Worm (Caenorhabditis elegans) whole organism, young adult: ENCODE data around the gene F21H7.3.

Experiments
- B0261.1 ChIP-seq: sonication (generic microtip); optimal IDR thresholded peaks from 2 replicates; lab custom pipeline; 2016; ENCODE audit warnings: mild to moderate bottlenecking, missing genetic modification characterization, moderate library complexity, missing compliant biosample characterization
- C17E4.6 ChIP-seq: fragments of 200-800 bp; sonication (Bioruptor generic); IDR thresholded peaks from 2 replicates; pipeline ENCODE4 v1.3.6; 2022; ENCODE audit warnings: missing genetic modification reagents, missing genetic modification characterization, missing compliant biosample characterization
- D2030.7 ChIP-seq: fragments of 200-800 bp; sonication (Bioruptor generic); IDR thresholded peaks from 2 replicates; pipeline ENCODE4 v1.3.6; 2022; ENCODE audit warnings: missing genetic modification reagents, missing genetic modification characterization, missing compliant biosample characterization
- F37B4.10 ChIP-seq: fragments of 200-800 bp; sonication (Bioruptor generic); IDR thresholded peaks from 2 replicates; pipeline ENCODE4 v1.3.6; 2022; ENCODE audit warnings: missing genetic modification characterization, missing compliant biosample characterization
- F49E8.2 ChIP-seq: sonication (generic microtip); optimal IDR thresholded peaks from 3 replicates; lab custom pipeline; 2017; ENCODE audit warnings: missing genetic modification characterization, mild to moderate bottlenecking, missing compliant biosample characterization, antibody characterized with exemption, moderate library complexity; ENCODE audit not compliant: insufficient read depth
- ama-1 ChIP-seq, 3 experiments: fragments of 150-350 bp in 1 of 3; sonication (generic microtip) in 2 of 3; optimal IDR thresholded peaks; 2 replicates each; lab custom pipeline; 2014 to 2018; ENCODE audit warnings: missing biosample characterization in 2 of 3, missing genetic modification characterization in 2 of 3, missing genetic modification reagents in 2 of 3
- aptf-2 ChIP-seq: fragments of 200-800 bp; sonication (Bioruptor generic); conservative IDR thresholded peaks from 2 replicates; pipeline ENCODE4 v1.3.6; 2022; ENCODE audit warnings: missing genetic modification reagents, missing genetic modification characterization, missing compliant biosample characterization
- athp-1 ChIP-seq: sonication (generic microtip); optimal IDR thresholded peaks from 2 replicates; lab custom pipeline; 2017; ENCODE audit warnings: mild to moderate bottlenecking, missing genetic modification characterization, missing compliant biosample characterization
- attf-3 ChIP-seq: fragments of 200-800 bp; sonication (Bioruptor generic); conservative IDR thresholded peaks from 2 replicates; pipeline ENCODE4 v1.3.6; 2022; ENCODE audit warnings: missing genetic modification reagents, missing genetic modification characterization, missing compliant biosample characterization
- attf-6 ChIP-seq: fragments of 200-800 bp; sonication (Bioruptor generic); IDR thresholded peaks from 2 replicates; pipeline ENCODE4 v1.3.6; 2022; ENCODE audit warnings: missing genetic modification reagents, missing genetic modification characterization, missing compliant biosample characterization
- ccch-3 ChIP-seq: fragments of 200-800 bp; sonication (Bioruptor generic); optimal IDR thresholded peaks from 2 replicates; lab custom pipeline; 2018; ENCODE audit warnings: mild to moderate bottlenecking, missing genetic modification characterization, missing compliant biosample characterization
- cebp-1 ChIP-seq, 2 experiments: fragments of 200-800 bp in 1 of 2; sonication (Bioruptor generic) in 1 of 2; sonication (generic microtip) in 1 of 2; IDR thresholded peaks in 1 of 2; optimal IDR thresholded peaks in 1 of 2; 2 replicates each; pipeline versions ENCODE4 v1.3.6 to Lab custom; 2017 to 2022; ENCODE audit warnings: missing compliant biosample characterization in 2 of 2, missing genetic modification characterization in 2 of 2, mild to moderate bottlenecking in 1 of 2, missing genetic modification reagents in 1 of 2, moderate library complexity in 1 of 2
- ceh-100 ChIP-seq: fragments of 200-800 bp; sonication (Bioruptor generic); IDR thresholded peaks from 2 replicates; pipeline ENCODE4 v1.3.6; 2022; ENCODE audit warnings: missing genetic modification reagents, missing genetic modification characterization, missing compliant biosample characterization
- dpl-1 ChIP-seq: fragments of 150-350 bp; optimal IDR thresholded peaks from 2 replicates; lab custom pipeline; 2014; ENCODE audit warnings: missing biosample characterization, missing genetic modification reagents, missing genetic modification characterization
- egl-18 ChIP-seq: fragments of 200-800 bp; sonication (Bioruptor generic); IDR thresholded peaks from 2 replicates; pipeline ENCODE4 v1.3.6; 2022; ENCODE audit warnings: missing genetic modification reagents, missing genetic modification characterization, missing compliant biosample characterization
- egl-44 ChIP-seq: fragments of 200-800 bp; sonication (Bioruptor generic); IDR thresholded peaks from 2 replicates; pipeline ENCODE4 v1.3.6; 2022; ENCODE audit warnings: missing genetic modification reagents, missing genetic modification characterization, missing compliant biosample characterization
- hmg-1.2 ChIP-seq: fragments of 200-800 bp; sonication (Bioruptor generic); IDR thresholded peaks from 2 replicates; pipeline ENCODE4 v1.3.6; 2022; ENCODE audit warnings: missing genetic modification reagents, missing genetic modification characterization, missing compliant biosample characterization
- hsf-1 ChIP-seq: fragments of 200-800 bp; sonication (Bioruptor generic); IDR thresholded peaks from 2 replicates; pipeline ENCODE4 v1.3.6; 2022; ENCODE audit warnings: missing genetic modification reagents, missing genetic modification characterization, missing compliant biosample characterization
- lag-1 ChIP-seq: fragments of 200-800 bp; sonication (Bioruptor generic); IDR thresholded peaks from 2 replicates; pipeline ENCODE4 v1.3.6; 2022; ENCODE audit warnings: missing genetic modification reagents, missing genetic modification characterization, missing compliant biosample characterization
- let-607 ChIP-seq, 2 experiments: fragments of 200-800 bp in 1 of 2; sonication (Bioruptor generic) in 1 of 2; sonication (generic microtip) in 1 of 2; optimal IDR thresholded peaks; 2 replicates each; lab custom pipeline; 2016 to 2018; ENCODE audit warnings: mild to moderate bottlenecking in 2 of 2, missing compliant biosample characterization in 2 of 2, missing genetic modification characterization in 2 of 2, moderate library complexity in 2 of 2, missing genotype in 1 of 2
- lin-35 ChIP-seq, 3 experiments: fragments of 150-350 bp in 2 of 3; sonication (generic microtip) in 1 of 3; optimal IDR thresholded peaks; 2 replicates each; lab custom pipeline; 2014 to 2018; ENCODE audit warnings: missing biosample characterization in 3 of 3, missing genetic modification characterization in 3 of 3, missing genetic modification reagents in 3 of 3
- lin-54 ChIP-seq: fragments of 200-800 bp; sonication (Bioruptor generic); optimal IDR thresholded peaks from 2 replicates; lab custom pipeline; 2018; ENCODE audit warnings: mild to moderate bottlenecking, missing genetic modification characterization, missing compliant biosample characterization
- lsl-1 ChIP-seq: fragments of 200-800 bp; sonication (Bioruptor generic); optimal IDR thresholded peaks from 2 replicates; lab custom pipeline; 2018; ENCODE audit warnings: mild to moderate bottlenecking, missing genetic modification characterization, moderate library complexity, missing compliant biosample characterization
- nfyb-1 ChIP-seq: fragments of 200-800 bp; sonication (Bioruptor generic); IDR thresholded peaks from 2 replicates; pipeline ENCODE4 v1.3.6; 2022; ENCODE audit warnings: missing genetic modification reagents, missing genetic modification characterization, missing compliant biosample characterization
- nhr-179 ChIP-seq: sonication (generic microtip); optimal IDR thresholded peaks from 2 replicates; lab custom pipeline; 2016; ENCODE audit warnings: mild to moderate bottlenecking, missing genetic modification characterization, missing compliant biosample characterization
- pbrm-1 ChIP-seq: fragments of 200-800 bp; sonication (Bioruptor generic); IDR thresholded peaks from 2 replicates; pipeline ENCODE4 v1.3.6; 2022; ENCODE audit warnings: missing genetic modification reagents, missing genetic modification characterization, missing compliant biosample characterization
- rpc-1 ChIP-seq, 2 experiments: fragments of 150-350 bp in 1 of 2; sonication (generic microtip) in 1 of 2; optimal IDR thresholded peaks; 2 replicates each; lab custom pipeline; 2014 to 2018; ENCODE audit warnings: missing biosample characterization in 1 of 2, missing genetic modification characterization in 1 of 2, missing genetic modification reagents in 1 of 2, missing genotype in 1 of 2
- snpc-1.1 ChIP-seq: sonication (generic microtip); optimal IDR thresholded peaks from 2 replicates; lab custom pipeline; 2017; ENCODE audit warnings: missing genetic modification characterization, mild to moderate bottlenecking, missing compliant biosample characterization, antibody characterized with exemption, moderate library complexity, missing genotype, missing genetic modification reagents; ENCODE audit not compliant: insufficient read depth
- snpc-4 ChIP-seq, 5 experiments: fragments of 150-350 bp in 1 of 5; sonication (generic microtip) in 4 of 5; optimal IDR thresholded peaks; 2 replicates each; lab custom pipeline; 2014 to 2018; ENCODE audit warnings: missing genetic modification characterization in 5 of 5, missing biosample characterization in 3 of 5, antibody characterized with exemption in 2 of 5, mild to moderate bottlenecking in 2 of 5, missing compliant biosample characterization in 2 of 5, missing genotype in 2 of 5, moderate library complexity in 2 of 5, missing genetic modification reagents in 1 of 5
- tbp1 ChIP-seq: fragments of 200-800 bp; sonication (Bioruptor generic); optimal IDR thresholded peaks from 2 replicates; lab custom pipeline; 2018; ENCODE audit warnings: mild to moderate bottlenecking, missing genetic modification characterization, missing compliant biosample characterization
- tbx-9 ChIP-seq: sonication (generic microtip); optimal IDR thresholded peaks from 2 replicates; lab custom pipeline; 2016; ENCODE audit warnings: borderline replicate concordance, missing genetic modification characterization, inconsistent platforms, missing compliant biosample characterization
- tlf-1 ChIP-seq: fragments of 200-800 bp; sonication (Bioruptor generic); optimal IDR thresholded peaks from 2 replicates; lab custom pipeline; 2018; ENCODE audit warnings: mild to moderate bottlenecking, missing genetic modification characterization, missing compliant biosample characterization
- unc-62 ChIP-seq: fragments of 150-350 bp; optimal IDR thresholded peaks from 2 replicates; lab custom pipeline; 2014; ENCODE audit warnings: missing biosample characterization, missing genetic modification reagents, missing genetic modification characterization
- xnd-1 ChIP-seq: sonication (generic microtip); optimal IDR thresholded peaks from 2 replicates; lab custom pipeline; 2016; ENCODE audit warnings: missing genotype, missing genetic modification reagents, missing genetic modification characterization, missing compliant biosample characterization
- ztf-25 ChIP-seq: fragments of 200-800 bp; sonication (Bioruptor generic); IDR thresholded peaks from 2 replicates; pipeline ENCODE4 v1.3.6; 2022; ENCODE audit warnings: missing genetic modification reagents, missing genetic modification characterization, missing compliant biosample characterization
- ztf-28 ChIP-seq: fragments of 200-800 bp; sonication (Bioruptor generic); IDR thresholded peaks from 2 replicates; pipeline ENCODE4 v1.3.6; 2022; ENCODE audit warnings: missing genetic modification reagents, missing genetic modification characterization, missing compliant biosample characterization

Gene F21H7.3

DNA sequence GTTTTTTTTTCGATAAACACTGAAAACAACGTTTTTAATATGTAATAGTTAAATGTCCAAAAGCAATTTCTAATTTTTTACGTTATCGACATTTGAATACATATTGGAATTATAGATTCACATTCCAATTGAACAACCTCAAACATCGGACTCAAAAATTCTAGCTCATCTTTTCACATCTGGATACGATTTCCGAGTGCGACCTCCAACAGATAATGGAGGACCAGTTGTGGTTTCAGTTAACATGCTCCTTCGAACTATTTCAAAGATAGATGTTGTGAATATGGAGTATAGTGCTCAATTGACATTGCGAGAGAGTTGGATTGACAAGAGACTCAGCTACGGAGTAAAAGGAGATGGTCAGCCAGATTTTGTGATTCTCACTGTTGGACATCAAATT, 15.0 kb downstream of the F21H7.3 start:
- no peak for TF ChIP-seq attf-6 (GFP tag; lab: Robert Waterston, UW)
- TF ChIP-seq lsl-1 = no peak
- no peak for TF ChIP-seq ccch-3 (GFP tag; lab: Kevin White, UChicago)
- TF ChIP-seq nfyb-1 (GFP tag; lab: Robert Waterston, UW) = no peak
- no peak for TF ChIP-seq ceh-100 (GFP tag; lab: Robert Waterston, UW)
- TF ChIP-seq unc-62 (GFP tag; lab: Kevin White, UChicago) = no peak
- TF ChIP-seq nhr-179 (tag; lab: Kevin White, UChicago) = no peak
- TF ChIP-seq lag-1 (GFP tag; lab: Robert Waterston, UW) = no peak
- no peak for TF ChIP-seq F49E8.2
- no peak for TF ChIP-seq F37B4.10 (GFP tag; lab: Robert Waterston, UW)
- TF ChIP-seq athp-1 (tag; lab: Kevin White, UChicago) = no peak
- no peak for TF ChIP-seq aptf-2
- TF ChIP-seq C17E4.6 (GFP tag; lab: Robert Waterston, UW) = no peak
- TF ChIP-seq tbp1 (GFP tag; lab: Kevin White, UChicago) = no peak
- TF ChIP-seq tlf-1 (GFP tag; lab: Kevin White, UChicago) = no peak
- TF ChIP-seq dpl-1 = no peak

DNA sequence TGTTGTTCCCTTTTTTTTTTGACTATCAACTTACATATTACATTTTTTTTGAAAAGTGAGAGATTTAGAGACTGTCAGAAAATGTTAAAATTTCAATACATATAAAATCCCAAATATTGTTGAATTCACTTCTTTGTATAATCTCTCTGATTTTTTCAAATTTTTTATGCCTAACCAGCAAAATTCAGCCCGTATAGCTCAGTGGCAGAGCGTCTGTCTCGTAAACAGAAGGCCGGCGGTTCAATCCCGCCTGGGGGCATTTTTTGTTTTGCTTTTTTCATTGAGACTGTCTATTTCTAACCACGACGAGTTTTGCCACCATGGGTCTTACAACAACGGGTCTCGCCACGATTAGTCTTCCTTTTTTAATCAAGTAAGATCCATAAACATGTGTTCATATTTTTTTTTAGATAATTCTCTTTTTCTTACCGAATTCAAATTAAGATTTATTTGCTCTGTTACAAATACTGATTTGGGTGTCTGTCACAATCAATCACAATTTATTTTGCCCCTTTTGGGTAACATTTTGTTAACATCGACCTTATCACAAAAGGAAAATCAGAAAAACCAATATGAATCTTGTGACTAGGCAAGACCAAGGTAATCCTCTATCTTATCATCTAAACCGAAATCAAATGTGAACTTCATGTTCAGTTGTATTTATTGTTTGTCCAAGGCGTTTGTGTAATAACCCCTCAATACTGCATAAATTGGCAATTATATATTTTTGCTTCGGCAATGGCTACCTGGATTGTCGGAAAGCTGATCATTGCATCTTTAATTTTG, 15.9 kb downstream of the F21H7.3 start, which contains the start of gene glc-1:
TSS of gene glc-1 (plus strand) at position 663 of the 786 bp plus-strand sequence.
- 0 out of 2 replicates have a peak, but pooled peaks have one; percentile 27 for TF ChIP-seq attf-6 (GFP tag; lab: Robert Waterston, UW)
- TF ChIP-seq tbp1 (GFP tag; lab: Kevin White, UChicago) = peak; percentile 74
- TF ChIP-seq rpc-1 (optimal IDR thresholded peaks at IDR 0.05; lab: Kevin White, UChicago) = peak; percentile 29
- TF ChIP-seq rpc-1 (tag; optimal IDR thresholded peaks at IDR 0.05; lab: Kevin White, UChicago) = peak; percentile 74
- TF ChIP-seq hmg-1.2 (GFP tag; lab: Robert Waterston, UW) = no peak
- no peak for TF ChIP-seq lin-54 (GFP tag; lab: Kevin White, UChicago)
- no peak for TF ChIP-seq hsf-1
- TF ChIP-seq snpc-4 (GFP tag; optimal IDR thresholded peaks at IDR 0.05; lab: Kevin White, UChicago) = no peak
- peak in 1 of 4 experiments; percentile 21 for TF ChIP-seq snpc-4 (tag; optimal IDR thresholded peaks at IDR 0.05; lab: Kevin White, UChicago)
- peak; percentile 42 for TF ChIP-seq B0261.1 (tag; lab: Kevin White, UChicago)

DNA sequence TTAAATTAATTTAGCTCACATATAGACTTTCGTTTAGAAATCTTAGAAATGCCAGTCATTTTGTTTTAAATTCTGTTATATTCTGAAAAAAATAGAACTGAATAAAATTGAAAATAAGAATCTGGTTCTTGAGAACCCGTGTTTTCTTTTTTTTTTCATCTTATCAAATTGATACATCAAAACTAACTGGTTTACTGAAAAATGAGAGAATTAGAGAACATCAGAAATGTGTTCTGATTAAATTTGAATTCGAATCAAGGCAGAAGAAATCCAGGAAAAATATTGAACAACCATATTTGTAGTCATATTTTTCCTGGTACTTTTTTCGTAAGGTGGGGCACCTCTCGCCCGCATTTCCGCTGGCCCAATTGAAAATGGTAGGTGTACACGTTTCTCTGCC, 16.5 kb downstream of the F21H7.3 start, which contains the start of gene F11A5.15:
TSS of gene F11A5.15 (minus strand) at position 101 of the 400 bp plus-strand sequence.
- TF ChIP-seq ama-1 (optimal IDR thresholded peaks at IDR 0.05; lab: Kevin White, UChicago) (no peak), ama-1 (GFP tag; optimal IDR thresholded peaks at IDR 0.05; lab: Kevin White, UChicago) (no peak), snpc-1.1 (tag; lab: Kevin White, UChicago) (no peak), egl-18 (no peak), egl-44 (no peak)

DNA sequence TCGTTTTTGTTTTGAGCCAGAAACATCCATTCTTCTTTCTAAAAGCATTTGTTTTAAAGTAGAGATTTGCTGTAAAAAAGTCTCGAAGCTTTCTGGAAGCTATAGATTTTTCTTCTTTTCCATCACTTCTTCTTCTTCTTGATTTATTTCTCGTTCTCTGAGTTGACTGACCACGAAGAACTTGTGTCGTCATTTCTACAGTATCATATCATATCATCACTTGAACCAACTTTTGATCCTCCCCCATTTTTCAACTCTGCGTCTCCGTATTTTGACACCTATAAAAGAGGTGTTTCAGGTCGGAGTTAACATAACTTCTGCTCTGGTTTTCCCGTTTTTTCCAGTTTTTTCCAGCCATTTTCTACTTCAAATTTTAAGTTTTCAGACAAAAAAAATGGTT, 20.5 kb downstream of the F21H7.3 start, which contains the start of gene F11A5.9:
TSS of gene F11A5.9 (plus strand) at position 386 of the 400 bp plus-strand sequence.
- no peak for TF ChIP-seq xnd-1
- no peak for TF ChIP-seq cebp-1 (GFP tag; IDR thresholded peaks at IDR 0.05; lab: Robert Waterston, UW)
- TF ChIP-seq cebp-1 (tag; optimal IDR thresholded peaks at IDR 0.05; lab: Kevin White, UChicago) = no peak
- no peak for TF ChIP-seq D2030.7 (GFP tag; lab: Robert Waterston, UW)
- TF ChIP-seq lin-35 (GFP tag; optimal IDR thresholded peaks at IDR 0.05; lab: Kevin White, UChicago) = no peak
- TF ChIP-seq rpc-1 (optimal IDR thresholded peaks at IDR 0.05; lab: Kevin White, UChicago) = no peak
- no peak for TF ChIP-seq rpc-1 (tag; optimal IDR thresholded peaks at IDR 0.05; lab: Kevin White, UChicago)
- TF ChIP-seq nfyb-1 (GFP tag; lab: Robert Waterston, UW) = no peak
- no peak for TF ChIP-seq ztf-28
- no peak for TF ChIP-seq ztf-25
- no peak for TF ChIP-seq tbx-9
- no peak for TF ChIP-seq let-607 (tag; optimal IDR thresholded peaks at IDR 0.05; lab: Kevin White, UChicago)
- no peak for TF ChIP-seq attf-6 (GFP tag; lab: Robert Waterston, UW)
- TF ChIP-seq tlf-1 (GFP tag; lab: Kevin White, UChicago) = no peak
- no peak for TF ChIP-seq nhr-179 (tag; lab: Kevin White, UChicago)
- no peak for TF ChIP-seq attf-3
- no peak for TF ChIP-seq snpc-1.1 (tag; lab: Kevin White, UChicago)
- no peak for TF ChIP-seq pbrm-1 (GFP tag; lab: Robert Waterston, UW)
